Fruit fly (Drosophila melanogaster) whole organism, embryonic: ENCODE measurements around the gene pyd.

ENCODE experiments used
- Atf3 ChIP-seq: fragments of 200-800 bp; sonication (Bioruptor generic); optimal IDR thresholded peaks from 3 replicates; lab custom pipeline; 2016; ENCODE audit warnings: missing biosample characterization, missing genetic modification characterization
- Bgb ChIP-seq: fragments of 200-800 bp; sonication (Bioruptor generic); IDR thresholded peaks from 2 replicates; pipeline ENCODE4 v1.3.6; 2022; ENCODE audit warnings: missing biosample characterization, missing genetic modification characterization; ENCODE audit not compliant: partially characterized antibody
- Blimp-1 ChIP-seq: fragments of 200-800 bp; sonication (Bioruptor generic); optimal IDR thresholded peaks from 3 replicates; lab custom pipeline; 2018; ENCODE audit warnings: missing biosample characterization, missing genetic modification characterization, mild to moderate bottlenecking, moderate library complexity, missing genetic modification reagents
- CG10979 ChIP-seq: fragments of 200-800 bp; sonication (Bioruptor generic); optimal IDR thresholded peaks from 2 replicates; lab custom pipeline; 2018; ENCODE audit warnings: missing biosample characterization, mild to moderate bottlenecking, missing genetic modification characterization, moderate library complexity
- CG11085 ChIP-seq: fragments of 200-800 bp; sonication (Bioruptor generic); IDR thresholded peaks from 2 replicates; pipeline ENCODE4 v1.3.6; 2022; ENCODE audit warnings: missing biosample characterization, missing genetic modification characterization
- CG11247 ChIP-seq: fragments of 200-800 bp; sonication (Bioruptor generic); IDR thresholded peaks from 2 replicates; pipeline ENCODE4 v1.3.6; 2022; ENCODE audit warnings: missing biosample characterization, missing genetic modification characterization
- CG11398 ChIP-seq: fragments of 200-800 bp; sonication (Bioruptor generic); optimal IDR thresholded peaks from 2 replicates; lab custom pipeline; 2016; ENCODE audit warnings: missing biosample characterization, missing genetic modification characterization
- CG11695 ChIP-seq: fragments of 200-800 bp; sonication (Bioruptor generic); IDR thresholded peaks from 3 replicates; pipeline ENCODE4 v1.3.6; 2022; ENCODE audit warnings: missing biosample characterization, missing genetic modification characterization
- CG13296 ChIP-seq: fragments of 200-800 bp; sonication (Bioruptor generic); optimal IDR thresholded peaks from 3 replicates; lab custom pipeline; 2018; ENCODE audit warnings: missing biosample characterization, mild to moderate bottlenecking, missing genetic modification characterization
- CG13775 ChIP-seq: fragments of 200-800 bp; sonication (Bioruptor generic); optimal IDR thresholded peaks from 3 replicates; lab custom pipeline; 2017; ENCODE audit warnings: missing biosample characterization, mild to moderate bottlenecking, missing genetic modification characterization
- CG1602 ChIP-seq: fragments of 200-800 bp; sonication (Bioruptor generic); optimal IDR thresholded peaks from 3 replicates; lab custom pipeline; 2016; ENCODE audit warnings: missing biosample characterization, missing genetic modification characterization
- CG17912 ChIP-seq: fragments of 200-800 bp; sonication (Bioruptor generic); optimal IDR thresholded peaks from 2 replicates; lab custom pipeline; 2018; ENCODE audit warnings: missing biosample characterization, mild to moderate bottlenecking, missing genetic modification characterization
- CG1792 ChIP-seq: fragments of 200-800 bp; sonication (Bioruptor generic); optimal IDR thresholded peaks from 2 replicates; lab custom pipeline; 2016; ENCODE audit warnings: missing biosample characterization, missing genetic modification characterization
- CG2116 ChIP-seq: fragments of 200-800 bp; sonication (Bioruptor generic); optimal IDR thresholded peaks from 3 replicates; lab custom pipeline; 2018; ENCODE audit warnings: missing biosample characterization, mild to moderate bottlenecking, missing genetic modification characterization
- CG2712 ChIP-seq: fragments of 200-800 bp; optimal IDR thresholded peaks from 3 replicates; lab custom pipeline; 2019; ENCODE audit warnings: missing biosample characterization, mild to moderate bottlenecking, missing genetic modification characterization, moderate library complexity
- CG32772 ChIP-seq: fragments of 200-800 bp; sonication (Bioruptor generic); IDR thresholded peaks from 2 replicates; pipeline ENCODE4 v1.3.6; 2022; ENCODE audit warnings: missing biosample characterization, missing genetic modification characterization
- CG3847 ChIP-seq: fragments of 200-800 bp; sonication (Bioruptor generic); IDR thresholded peaks from 2 replicates; pipeline ENCODE4 v1.3.6; 2022; ENCODE audit warnings: missing biosample characterization, missing genetic modification characterization
- CG4282 ChIP-seq: fragments of 200-800 bp; sonication (Bioruptor generic); optimal IDR thresholded peaks from 2 replicates; lab custom pipeline; 2016; ENCODE audit warnings: missing biosample characterization, missing genetic modification characterization
- CG6175 ChIP-seq: fragments of 200-800 bp; sonication (Bioruptor generic); IDR thresholded peaks from 3 replicates; pipeline ENCODE4 v1.3.6; 2022; ENCODE audit warnings: missing biosample characterization, missing genetic modification characterization
- CG7987 ChIP-seq: fragments of 200-800 bp; sonication (Bioruptor generic); optimal IDR thresholded peaks from 2 replicates; lab custom pipeline; 2018; ENCODE audit warnings: missing biosample characterization, mild to moderate bottlenecking, missing genetic modification characterization, moderate library complexity
- CG8281 ChIP-seq: fragments of 200-800 bp; sonication (Bioruptor generic); optimal IDR thresholded peaks from 2 replicates; lab custom pipeline; 2018; ENCODE audit warnings: missing biosample characterization, mild to moderate bottlenecking, missing genetic modification characterization, moderate library complexity
- CG8359 ChIP-seq: fragments of 200-800 bp; sonication (Bioruptor generic); optimal IDR thresholded peaks from 2 replicates; lab custom pipeline; 2017; ENCODE audit warnings: missing biosample characterization, mild to moderate bottlenecking, missing genetic modification characterization, borderline replicate concordance
- Eip74EF ChIP-seq, 2 experiments: fragments of 200-800 bp in 1 of 2; fragments of >200 bp in 1 of 2; sonication (Bioruptor generic) in 1 of 2; optimal IDR thresholded peaks; 2 replicates each; lab custom pipeline; 2017 to 2019; ENCODE audit warnings: missing biosample characterization in 2 of 2, missing genetic modification characterization in 2 of 2, mild to moderate bottlenecking in 1 of 2, moderate library complexity in 1 of 2
- Elba2 ChIP-seq: fragments of 200-800 bp; sonication (Bioruptor generic); optimal IDR thresholded peaks from 3 replicates; lab custom pipeline; 2016; ENCODE audit warnings: missing biosample characterization, missing genetic modification characterization
- Gsc ChIP-seq: fragments of 200-800 bp; sonication (Bioruptor generic); IDR thresholded peaks from 2 replicates; pipeline ENCODE4 v1.3.6; 2022; ENCODE audit warnings: missing biosample characterization, missing genetic modification characterization
- Hey ChIP-seq: fragments of 200-800 bp; sonication (Bioruptor generic); optimal IDR thresholded peaks from 3 replicates; lab custom pipeline; 2018; ENCODE audit warnings: missing biosample characterization, mild to moderate bottlenecking, missing genetic modification characterization
- MESR4 ChIP-seq: fragments of 200-800 bp; sonication (Bioruptor generic); optimal IDR thresholded peaks from 2 replicates; lab custom pipeline; 2018; ENCODE audit warnings: missing biosample characterization, mild to moderate bottlenecking, missing genetic modification characterization, moderate library complexity
- PHDP ChIP-seq: fragments of 200-800 bp; sonication (Bioruptor generic); optimal IDR thresholded peaks from 3 replicates; lab custom pipeline; 2018; ENCODE audit warnings: missing biosample characterization, mild to moderate bottlenecking, missing genetic modification characterization, moderate library complexity
- Sox100B ChIP-seq: fragments of 200-800 bp; sonication (Bioruptor generic); optimal IDR thresholded peaks from 3 replicates; lab custom pipeline; 2018; ENCODE audit warnings: missing biosample characterization, mild to moderate bottlenecking, missing genetic modification characterization
- YL-1 ChIP-seq: fragments of 200-800 bp; sonication (Bioruptor generic); optimal IDR thresholded peaks from 3 replicates; lab custom pipeline; 2017; ENCODE audit warnings: missing biosample characterization, mild to moderate bottlenecking, missing genetic modification characterization
- bbx ChIP-seq: fragments of 200-800 bp; sonication (Bioruptor generic); IDR thresholded peaks from 2 replicates; pipeline ENCODE4 v1.3.6; 2022; ENCODE audit warnings: missing biosample characterization, missing genetic modification characterization; ENCODE audit not compliant: partially characterized antibody
- bigmax ChIP-seq: fragments of 200-800 bp; sonication (Bioruptor generic); optimal IDR thresholded peaks from 2 replicates; lab custom pipeline; 2018; ENCODE audit warnings: missing biosample characterization, mild to moderate bottlenecking, missing genetic modification characterization
- bsh ChIP-seq, 2 experiments: fragments of 200-800 bp; sonication (Bioruptor generic); optimal IDR thresholded peaks; 2 replicates each; lab custom pipeline; 2017 to 2018; ENCODE audit warnings: mild to moderate bottlenecking in 2 of 2, missing biosample characterization in 2 of 2, missing genetic modification characterization in 2 of 2, moderate library complexity in 1 of 2
- cad ChIP-seq: fragments of >200 bp; optimal IDR thresholded peaks from 2 replicates; lab custom pipeline; 2017; ENCODE audit warnings: missing biosample characterization, missing genetic modification characterization
- danr ChIP-seq: fragments of 200-800 bp; sonication (Bioruptor generic); IDR thresholded peaks from 2 replicates; pipeline ENCODE4 v1.3.6; 2022; ENCODE audit warnings: missing biosample characterization, missing genetic modification characterization
- gem ChIP-seq: fragments of 200-800 bp; sonication (Bioruptor generic); optimal IDR thresholded peaks from 2 replicates; lab custom pipeline; 2019; ENCODE audit warnings: missing biosample characterization, mild to moderate bottlenecking, missing genetic modification characterization, moderate library complexity
- gsb ChIP-seq: fragments of 200-800 bp; sonication (Bioruptor generic); IDR thresholded peaks from 2 replicates; pipeline ENCODE4 v1.3.6; 2022; ENCODE audit warnings: missing biosample characterization, missing genetic modification characterization
- gsb-n ChIP-seq: fragments of 200-800 bp; sonication (Bioruptor generic); optimal IDR thresholded peaks from 3 replicates; lab custom pipeline; 2018; ENCODE audit warnings: missing biosample characterization, mild to moderate bottlenecking, missing genetic modification characterization
- mld ChIP-seq: fragments of 200-800 bp; sonication (Bioruptor generic); IDR thresholded peaks from 3 replicates; pipeline ENCODE4 v1.3.6; 2022; ENCODE audit warnings: missing biosample characterization, missing genetic modification characterization; ENCODE audit not compliant: partially characterized antibody
- nmo ChIP-seq: fragments of 200-800 bp; sonication (Bioruptor generic); optimal IDR thresholded peaks from 2 replicates; lab custom pipeline; 2018; ENCODE audit warnings: missing biosample characterization, mild to moderate bottlenecking, missing genetic modification characterization, moderate library complexity
- pb ChIP-seq: fragments of 200-800 bp; sonication (Bioruptor generic); optimal IDR thresholded peaks from 3 replicates; lab custom pipeline; 2016; ENCODE audit warnings: missing biosample characterization, missing genetic modification characterization
- pnt ChIP-seq: fragments of 200-800 bp; sonication (Bioruptor generic); optimal IDR thresholded peaks from 3 replicates; lab custom pipeline; 2016; ENCODE audit warnings: missing biosample characterization, missing genetic modification characterization
- psq ChIP-seq: fragments of 200-800 bp; sonication (Bioruptor generic); optimal IDR thresholded peaks from 2 replicates; lab custom pipeline; 2017; ENCODE audit warnings: missing biosample characterization, missing genetic modification characterization
- pum ChIP-seq: fragments of 200-800 bp; sonication (Bioruptor generic); optimal IDR thresholded peaks from 2 replicates; lab custom pipeline; 2016; ENCODE audit warnings: missing biosample characterization, missing genetic modification characterization
- ranshi ChIP-seq: fragments of 200-800 bp; sonication (Bioruptor generic); IDR thresholded peaks from 2 replicates; pipeline ENCODE4 v1.3.6; 2022; ENCODE audit warnings: missing biosample characterization, missing genetic modification characterization
- row ChIP-seq: fragments of 200-800 bp; sonication (Bioruptor generic); IDR thresholded peaks from 3 replicates; pipeline ENCODE4 v1.3.6; 2022; ENCODE audit warnings: missing biosample characterization, missing genetic modification characterization
- stc ChIP-seq: fragments of 200-800 bp; sonication (Bioruptor generic); IDR thresholded peaks from 2 replicates; pipeline ENCODE4 v1.3.6; 2022; ENCODE audit warnings: missing biosample characterization, missing genetic modification characterization
- vfl ChIP-seq: fragments of 200-800 bp; sonication (Bioruptor generic); optimal IDR thresholded peaks from 2 replicates; lab custom pipeline; 2016; ENCODE audit warnings: missing biosample characterization, missing genetic modification characterization
- zen2 ChIP-seq: fragments of 200-800 bp; sonication (Bioruptor generic); IDR thresholded peaks from 3 replicates; pipeline ENCODE4 v1.3.6; 2022; ENCODE audit warnings: missing biosample characterization, missing genetic modification characterization; ENCODE audit not compliant: partially characterized antibody
- zfh2 ChIP-seq: fragments of 200-800 bp; sonication (Bioruptor generic); optimal IDR thresholded peaks from 2 replicates; lab custom pipeline; 2016; ENCODE audit warnings: missing biosample characterization, missing genetic modification characterization

pyd gene

DNA sequence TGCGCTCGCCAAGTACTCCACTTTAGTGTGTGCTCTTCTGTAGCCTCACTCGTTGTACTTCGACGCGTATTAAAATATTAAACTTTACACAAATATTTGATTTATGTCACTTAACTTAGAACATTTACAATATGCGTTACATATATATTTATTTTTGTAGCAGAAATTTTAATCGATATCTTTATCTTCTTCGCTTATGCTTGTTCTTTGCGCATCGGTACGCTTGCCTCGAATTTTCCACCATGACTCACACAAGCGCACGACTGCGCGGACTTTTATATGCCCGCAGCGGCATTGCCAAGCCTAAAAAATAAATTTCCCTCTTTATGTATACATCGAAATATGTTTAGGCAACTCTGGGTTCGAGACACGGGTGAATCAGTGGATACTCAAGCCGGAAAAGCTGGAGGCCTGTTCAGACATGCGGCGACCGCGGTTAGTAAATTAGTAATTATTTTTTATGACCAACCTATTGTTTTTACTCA is 111.2 kb downstream of the pyd start, which contains the start of gene aqz (continued):
- TF ChIP-seq vfl (GFP tag; lab: Kevin White, UChicago) (peak; percentile 55), PHDP (tag; lab: Kevin White, UChicago) (peak; percentile 19), Gsc (no peak), CG11247 (peak; percentile 73), Bgb (GFP tag; lab: Robert Waterston, UW) (peak; percentile 81), CG8359 (no peak), gsb (GFP tag; lab: Robert Waterston, UW) (peak; percentile 49; the same call in 1 of the 2 replicates), YL-1 (GFP tag; lab: Kevin White, UChicago) (peak; percentile 89), ranshi (peak; percentile 36; the same call in 1 of the 2 replicates), CG1792 (GFP tag; lab: Kevin White, UChicago) (peak; percentile 53), CG1602 (GFP tag; lab: Kevin White, UChicago) (no peak), Atf3 (GFP tag; lab: Kevin White, UChicago) (peak; percentile 78), mld (GFP tag; lab: Robert Waterston, UW) (peak; percentile 69; the same call in 1 of the 3 replicates), CG11398 (GFP tag; lab: Kevin White, UChicago) (peak; percentile 53), pum (peak; percentile 31), pnt (GFP tag; lab: Kevin White, UChicago) (peak; percentile 15), Elba2 (GFP tag; lab: Kevin White, UChicago) (peak; percentile 31), CG2712 (tag; lab: Kevin White, UChicago) (peak; percentile 67), bigmax (peak; percentile 38), stc (GFP tag; lab: Robert Waterston, UW) (peak; percentile 43; the same call in 1 of the 2 replicates), psq (GFP tag; lab: Kevin White, UChicago) (peak; percentile 31), pb (peak; percentile 59), nmo (GFP tag; lab: Kevin White, UChicago) (peak; percentile 58), CG8281 (tag; lab: Kevin White, UChicago) (no peak), CG13775 (GFP tag; lab: Kevin White, UChicago) (peak; percentile 18), CG11695 (GFP tag; lab: Robert Waterston, UW) (peak; percentile 52; the same call in 1 of the 3 replicates), MESR4 (peak; percentile 76), CG17912 (GFP tag; lab: Kevin White, UChicago) (peak; percentile 51), Blimp-1 (GFP tag; lab: Kevin White, UChicago) (no peak), row (GFP tag; lab: Robert Waterston, UW) (peak; percentile 73), CG4282 (no peak), CG13296 (GFP tag; lab: Kevin White, UChicago) (peak; percentile 69), CG6175 (0 out of 3 replicates have a peak, but pooled peaks have one; percentile 43), zen2 (no peak), CG7987 (peak; percentile 70), gem (tag; lab: Kevin White, UChicago) (peak; percentile 38), CG11085 (GFP tag; lab: Robert Waterston, UW) (peak; percentile 48), CG2116 (GFP tag; lab: Kevin White, UChicago) (peak; percentile 100), bsh (GFP tag; optimal IDR thresholded peaks at IDR 0.05; lab: Kevin White, UChicago) (peak; percentile 6 to 43), CG10979 (peak; percentile 37), Sox100B (GFP tag; lab: Kevin White, UChicago) (no peak), cad (GFP tag; lab: Kevin White, UChicago) (peak; percentile 54), gsb-n (tag; lab: Kevin White, UChicago) (peak; percentile 59), Hey (tag; lab: Kevin White, UChicago) (no peak), Eip74EF (GFP tag; optimal IDR thresholded peaks at IDR 0.05; lab: Kevin White, UChicago) (peak in 1 of 2 experiments; percentile 87), zfh2 (GFP tag; lab: Kevin White, UChicago) (peak; percentile 58), bbx (GFP tag; lab: Robert Waterston, UW) (peak; percentile 66), danr (GFP tag; lab: Robert Waterston, UW) (no peak), CG3847 (GFP tag; lab: Robert Waterston, UW) (peak; percentile 88), CG32772 (no peak)
